Worm (Caenorhabditis elegans) whole organism, mixed stage, embryonic: ENCODE results near the gene rpl-7A.

Experiments used
- M03D4.4 ChIP-seq: sonication (generic microtip); optimal IDR thresholded peaks from 2 replicates; lab custom pipeline; 2017; ENCODE audit warnings: mild to moderate bottlenecking, missing genetic modification characterization, missing compliant biosample characterization
- ceh-39 ChIP-seq: fragments of 150-350 bp; optimal IDR thresholded peaks from 2 replicates; lab custom pipeline; 2014; ENCODE audit warnings: missing biosample characterization, missing genetic modification characterization
- elt-3 ChIP-seq: fragments of 150-350 bp; optimal IDR thresholded peaks from 2 replicates; lab custom pipeline; 2014; ENCODE audit warnings: missing biosample characterization, missing genetic modification characterization
- lin-32 ChIP-seq: fragments of 200-800 bp; sonication (Bioruptor generic); optimal IDR thresholded peaks from 2 replicates; lab custom pipeline; 2018; ENCODE audit warnings: mild to moderate bottlenecking, missing genetic modification characterization, missing compliant biosample characterization
- mep-1 ChIP-seq: fragments of 150-350 bp; optimal IDR thresholded peaks from 2 replicates; lab custom pipeline; 2017; ENCODE audit warnings: missing biosample characterization, missing genetic modification reagents, missing genetic modification characterization, inconsistent platforms
- pha-4 ChIP-seq: fragments of 150-350 bp; optimal IDR thresholded peaks from 2 replicates; lab custom pipeline; 2018; ENCODE audit warnings: missing biosample characterization, missing genetic modification reagents, missing genetic modification characterization
- snpc-4 ChIP-seq: fragments of 150-350 bp; optimal IDR thresholded peaks from 2 replicates; lab custom pipeline; 2014; ENCODE audit warnings: missing biosample characterization, missing genetic modification characterization
- unc-62 ChIP-seq: fragments of 150-350 bp; optimal IDR thresholded peaks from 2 replicates; lab custom pipeline; 2014; ENCODE audit warnings: missing biosample characterization, missing genetic modification reagents, missing genetic modification characterization
- ztf-11 ChIP-seq: fragments of 150-350 bp; optimal IDR thresholded peaks from 2 replicates; lab custom pipeline; 2014; ENCODE audit warnings: missing biosample characterization, missing genetic modification characterization

ce11 chrIV:4346512-4346911 is 43.9 kb downstream of the rpl-7A start, which contains the start of gene oac-52:
- TF ChIP-seq elt-3 (no peak), ztf-11 (tag; lab: Kevin White, UChicago) (no peak), ceh-39 (tag; lab: Kevin White, UChicago) (no peak), mep-1 (no peak), snpc-4 (tag; lab: Kevin White, UChicago) (no peak), lin-32 (GFP tag; lab: Kevin White, UChicago) (no peak), pha-4 (tag; lab: Kevin White, UChicago) (no peak), M03D4.4 (tag; lab: Kevin White, UChicago) (no peak), unc-62 (GFP tag; lab: Kevin White, UChicago) (no peak)
